Worm (Caenorhabditis elegans) whole organism, L4 larva: ENCODE measurements around the gene acbp-3.

ENCODE experiments used
- F26F4.8 ChIP-seq: fragments of 200-800 bp; sonication (Bioruptor generic); conservative IDR thresholded peaks from 2 replicates; pipeline ENCODE4 v1.3.6; 2022; ENCODE audit warnings: missing genetic modification characterization, missing compliant biosample characterization
- T26A8.4 ChIP-seq: fragments of 200-800 bp; sonication (Bioruptor generic); IDR thresholded peaks from 2 replicates; pipeline ENCODE4 v1.3.6; 2022; ENCODE audit warnings: missing genetic modification characterization, missing compliant biosample characterization
- Y48G9A.11 ChIP-seq: fragments of 200-800 bp; sonication (Bioruptor generic); IDR thresholded peaks from 2 replicates; pipeline ENCODE4 v1.3.6; 2022; ENCODE audit warnings: missing genetic modification reagents, missing genetic modification characterization, missing compliant biosample characterization
- Y5F2A.4 ChIP-seq: fragments of 200-800 bp; sonication (Bioruptor generic); optimal IDR thresholded peaks from 2 replicates; lab custom pipeline; 2018; ENCODE audit warnings: mild to moderate bottlenecking, missing genetic modification characterization, missing compliant biosample characterization
- ceh-28 ChIP-seq: fragments of 150-350 bp; optimal IDR thresholded peaks from 2 replicates; lab custom pipeline; 2014; ENCODE audit warnings: missing biosample characterization, missing genetic modification reagents, missing genetic modification characterization
- ceh-32 ChIP-seq: sonication (generic microtip); optimal IDR thresholded peaks from 2 replicates; lab custom pipeline; 2016; ENCODE audit warnings: mild to moderate bottlenecking, missing genetic modification characterization, missing compliant biosample characterization; ENCODE audit not compliant: poor library complexity
- daf-16 ChIP-seq, 3 experiments: sonication (generic microtip); optimal IDR thresholded peaks; 2 replicates each; lab custom pipeline; 2016 to 2017; ENCODE audit warnings: missing genetic modification characterization in 3 of 3, missing genetic modification reagents in 3 of 3, mild to moderate bottlenecking in 2 of 3, missing compliant biosample characterization in 2 of 3, missing biosample characterization in 1 of 3, moderate library complexity in 1 of 3
- dmd-6 ChIP-seq: fragments of 200-800 bp; sonication (Bioruptor generic); IDR thresholded peaks from 2 replicates; pipeline ENCODE4 v1.3.6; 2022; ENCODE audit warnings: missing genetic modification reagents, missing genetic modification characterization, missing compliant biosample characterization
- dve-1 ChIP-seq: sonication (generic microtip); optimal IDR thresholded peaks from 2 replicates; lab custom pipeline; 2017; ENCODE audit warnings: antibody characterized with exemption, mild to moderate bottlenecking, missing genetic modification characterization, missing compliant biosample characterization; ENCODE audit not compliant: insufficient read depth
- egl-27 ChIP-seq: sonication (generic microtip); optimal IDR thresholded peaks from 3 replicates; lab custom pipeline; 2017; ENCODE audit warnings: missing biosample characterization, missing genetic modification reagents, missing genetic modification characterization
- fos-1 ChIP-seq: fragments of 150-350 bp; optimal IDR thresholded peaks from 2 replicates; lab custom pipeline; 2014; ENCODE audit warnings: missing biosample characterization, missing genetic modification characterization
- hif-1 ChIP-seq, 2 experiments: sonication (generic microtip); optimal IDR thresholded peaks; 2 replicates each; lab custom pipeline; 2016 to 2017; ENCODE audit warnings: missing compliant biosample characterization in 2 of 2, missing genetic modification characterization in 2 of 2, missing genetic modification reagents in 2 of 2, missing genotype in 2 of 2, mild to moderate bottlenecking in 1 of 2
- hlh-11 ChIP-seq: fragments of 200-800 bp; sonication (Bioruptor generic); optimal IDR thresholded peaks from 2 replicates; lab custom pipeline; 2018; ENCODE audit warnings: mild to moderate bottlenecking, missing genetic modification characterization, missing compliant biosample characterization
- hlh-30 ChIP-seq: sonication (generic microtip); optimal IDR thresholded peaks from 2 replicates; lab custom pipeline; 2017; ENCODE audit warnings: antibody characterized with exemption, mild to moderate bottlenecking, missing genetic modification characterization, missing compliant biosample characterization; ENCODE audit not compliant: insufficient read depth
- hmg-1.1 ChIP-seq: fragments of 200-800 bp; sonication (Bioruptor generic); IDR thresholded peaks from 2 replicates; pipeline ENCODE4 v1.3.6; 2022; ENCODE audit warnings: missing genetic modification reagents, missing genetic modification characterization, missing compliant biosample characterization
- lim-7 ChIP-seq: fragments of 200-800 bp; sonication (Bioruptor generic); IDR thresholded peaks from 2 replicates; pipeline ENCODE4 v1.3.6; 2022; ENCODE audit warnings: missing genetic modification characterization, missing compliant biosample characterization
- lin-13 ChIP-seq: fragments of 150-350 bp; optimal IDR thresholded peaks from 2 replicates; lab custom pipeline; 2014; ENCODE audit warnings: missing biosample characterization, missing genetic modification reagents, missing genetic modification characterization
- lin-29 ChIP-seq: fragments of 200-800 bp; sonication (Bioruptor generic); IDR thresholded peaks from 2 replicates; pipeline ENCODE4 v1.3.6; 2022; ENCODE audit warnings: missing genetic modification reagents, missing genetic modification characterization, missing compliant biosample characterization
- lsy-2 ChIP-seq, 2 experiments: fragments of 150-350 bp in 1 of 2; sonication (generic microtip) in 1 of 2; optimal IDR thresholded peaks; 2 replicates each; lab custom pipeline; 2014 to 2017; ENCODE audit warnings: missing biosample characterization in 2 of 2, missing genetic modification characterization in 2 of 2
- mdl-1 ChIP-seq, 2 experiments: fragments of 150-350 bp in 1 of 2; sonication (generic microtip) in 1 of 2; optimal IDR thresholded peaks; 2 replicates each; lab custom pipeline; 2014 to 2017; ENCODE audit warnings: missing biosample characterization in 2 of 2, missing genetic modification characterization in 2 of 2
- mdt-29 ChIP-seq: fragments of 200-800 bp; sonication (Bioruptor generic); IDR thresholded peaks from 2 replicates; pipeline ENCODE4 v1.3.6; 2022; ENCODE audit warnings: missing genetic modification reagents, missing genetic modification characterization, missing compliant biosample characterization
- mep-1 ChIP-seq: fragments of 150-350 bp; sonication (generic microtip); optimal IDR thresholded peaks from 3 replicates; lab custom pipeline; 2014; ENCODE audit warnings: missing biosample characterization, missing genetic modification characterization
- mes-2 ChIP-seq: sonication (generic microtip); optimal IDR thresholded peaks from 2 replicates; lab custom pipeline; 2016; ENCODE audit warnings: missing genotype, mild to moderate bottlenecking, missing genetic modification characterization, missing compliant biosample characterization; ENCODE audit not compliant: poor library complexity, severe bottlenecking
- mxl-3 ChIP-seq: fragments of 200-800 bp; sonication (Bioruptor generic); optimal IDR thresholded peaks from 2 replicates; lab custom pipeline; 2018; ENCODE audit warnings: mild to moderate bottlenecking, missing genetic modification characterization, missing compliant biosample characterization
- nhr-10 ChIP-seq: fragments of 150-350 bp; optimal IDR thresholded peaks from 2 replicates; lab custom pipeline; 2014; ENCODE audit warnings: missing biosample characterization, missing genetic modification characterization
- nhr-237 ChIP-seq: sonication (generic microtip); optimal IDR thresholded peaks from 2 replicates; lab custom pipeline; 2017; ENCODE audit warnings: missing biosample characterization, missing genetic modification characterization
- nhr-25 ChIP-seq: sonication (generic microtip); optimal IDR thresholded peaks from 2 replicates; lab custom pipeline; 2017; ENCODE audit warnings: missing genetic modification characterization, mild to moderate bottlenecking, missing compliant biosample characterization, antibody characterized with exemption, moderate library complexity, borderline replicate concordance; ENCODE audit not compliant: insufficient read depth
- nhr-28 ChIP-seq: fragments of 150-350 bp; optimal IDR thresholded peaks from 2 replicates; lab custom pipeline; 2014; ENCODE audit warnings: missing biosample characterization, missing genetic modification characterization
- nhr-41 ChIP-seq: fragments of 200-800 bp; sonication (Bioruptor generic); IDR thresholded peaks from 2 replicates; pipeline ENCODE4 v1.3.6; 2022; ENCODE audit warnings: missing genetic modification reagents, missing genetic modification characterization, missing compliant biosample characterization
- nhr-6 ChIP-seq: fragments of 150-350 bp; optimal IDR thresholded peaks from 2 replicates; lab custom pipeline; 2014; ENCODE audit warnings: missing biosample characterization, missing genetic modification characterization
- pha-4 ChIP-seq, 2 experiments: fragments of 150-350 bp in 1 of 2; fragments of 200-800 bp in 1 of 2; sonication (Bioruptor generic) in 1 of 2; IDR thresholded peaks in 1 of 2; optimal IDR thresholded peaks in 1 of 2; 2 replicates each; pipeline versions ENCODE4 v1.3.6 to Lab custom; 2014 to 2022; ENCODE audit warnings: missing genetic modification characterization in 2 of 2, missing genetic modification reagents in 2 of 2, missing biosample characterization in 1 of 2, missing compliant biosample characterization in 1 of 2
- php-3 ChIP-seq: fragments of 200-800 bp; sonication (Bioruptor generic); IDR thresholded peaks from 2 replicates; pipeline ENCODE4 v1.3.6; 2022; ENCODE audit warnings: missing genetic modification reagents, missing genetic modification characterization, missing compliant biosample characterization
- rbr-2 ChIP-seq: sonication (generic microtip); optimal IDR thresholded peaks from 2 replicates; lab custom pipeline; 2016; ENCODE audit warnings: missing genotype, missing genetic modification characterization, missing compliant biosample characterization
- saeg-2 ChIP-seq: fragments of 200-800 bp; sonication (Bioruptor generic); IDR thresholded peaks from 2 replicates; pipeline ENCODE4 v1.3.6; 2022; ENCODE audit warnings: missing genetic modification reagents, missing genetic modification characterization, missing compliant biosample characterization
- skn-1 ChIP-seq: fragments of 150-350 bp; optimal IDR thresholded peaks from 2 replicates; lab custom pipeline; 2014; ENCODE audit warnings: missing biosample characterization, missing genetic modification characterization
- spr-3 ChIP-seq: fragments of 200-800 bp; sonication (Bioruptor generic); optimal IDR thresholded peaks from 2 replicates; lab custom pipeline; 2018; ENCODE audit warnings: mild to moderate bottlenecking, missing genetic modification characterization, missing compliant biosample characterization
- unc-62 ChIP-seq, 3 experiments: fragments of 150-350 bp in 1 of 3; sonication (generic microtip); optimal IDR thresholded peaks in 2 of 3; peaks in 1 of 3; 1 replicate in 1 of 3; 2 replicates in 2 of 3; lab custom pipeline; 2014 to 2017; ENCODE audit warnings: missing biosample characterization in 3 of 3, missing genetic modification characterization in 3 of 3, missing genetic modification reagents in 3 of 3, missing genotype in 1 of 3
- zfp-2 ChIP-seq: sonication (generic microtip); optimal IDR thresholded peaks from 2 replicates; lab custom pipeline; 2016; ENCODE audit warnings: mild to moderate bottlenecking, missing genetic modification characterization, missing compliant biosample characterization
- zfp-3 ChIP-seq: fragments of 200-800 bp; sonication (Bioruptor generic); conservative IDR thresholded peaks from 2 replicates; pipeline ENCODE4 v1.3.6; 2022; ENCODE audit warnings: missing genetic modification reagents, missing genetic modification characterization, missing compliant biosample characterization

Gene acbp-3

ce11 chrX:10900079-10900724 is 2.9 kb upstream of the acbp-3 start, which contains the start of gene suca-1:
Gene suca-1 (minus strand): TSS chrX:10900114.
- TF ChIP-seq nhr-28 (peak; percentile 36), hlh-11 (tag; lab: Kevin White, UChicago) (peak; percentile 56), Y5F2A.4 (GFP tag; lab: Kevin White, UChicago) (no peak), nhr-6 (tag; lab: Kevin White, UChicago) (peak; percentile 19), nhr-237 (tag; lab: Kevin White, UChicago) (no peak), zfp-3 (GFP tag; lab: Robert Waterston, UW) (no peak), hmg-1.1 (GFP tag; lab: Robert Waterston, UW) (peak; percentile 60; the same call in 1 of the 2 replicates), unc-62 (GFP tag; optimal IDR thresholded peaks at IDR 0.05 in 1 of 2; lab: Kevin White, UChicago) (peak in 1 of 2 experiments; percentile 71), unc-62 (tag; optimal IDR thresholded peaks at IDR 0.05; lab: Kevin White, UChicago) (no peak), rbr-2 (tag; lab: Kevin White, UChicago) (peak; percentile 62), F26F4.8 (GFP tag; lab: Robert Waterston, UW) (no peak), hif-1 (tag; optimal IDR thresholded peaks at IDR 0.05; lab: Kevin White, UChicago) (no peak), php-3 (GFP tag; lab: Robert Waterston, UW) (no peak), zfp-2 (tag; lab: Kevin White, UChicago) (no peak), mdl-1 (tag; optimal IDR thresholded peaks at IDR 0.05; lab: Kevin White, UChicago) (peak in 1 of 2 experiments; percentile 31), mxl-3 (peak; percentile 92), dve-1 (tag; lab: Kevin White, UChicago) (peak; percentile 21), T26A8.4 (GFP tag; lab: Robert Waterston, UW) (no peak), fos-1 (tag; lab: Kevin White, UChicago) (no peak), lin-13 (GFP tag; lab: Kevin White, UChicago) (peak; percentile 5), spr-3 (GFP tag; lab: Kevin White, UChicago) (no peak), egl-27 (no peak), lsy-2 (tag; optimal IDR thresholded peaks at IDR 0.05; lab: Kevin White, UChicago) (peak; percentile 0 to 59), daf-16 (GFP tag; optimal IDR thresholded peaks at IDR 0.05; lab: Kevin White, UChicago) (no peak), daf-16 (tag; optimal IDR thresholded peaks at IDR 0.05; lab: Kevin White, UChicago) (peak; percentile 24), lim-7 (GFP tag; lab: Robert Waterston, UW) (no peak), ceh-32 (tag; lab: Kevin White, UChicago) (no peak), skn-1 (tag; lab: Kevin White, UChicago) (no peak), mep-1 (tag; lab: Kevin White, UChicago) (peak; percentile 39), Y48G9A.11 (GFP tag; lab: Robert Waterston, UW) (no peak), saeg-2 (GFP tag; lab: Robert Waterston, UW) (0 out of 2 replicates have a peak, but pooled peaks have one; percentile 18), mdt-29 (GFP tag; lab: Robert Waterston, UW) (no peak), nhr-25 (tag; lab: Kevin White, UChicago) (no peak), ceh-28 (tag; lab: Kevin White, UChicago) (no peak), pha-4 (GFP tag; IDR thresholded peaks at IDR 0.05; lab: Robert Waterston, UW) (no peak), pha-4 (tag; optimal IDR thresholded peaks at IDR 0.05; lab: Kevin White, UChicago) (no peak), mes-2 (tag; lab: Kevin White, UChicago) (peak; percentile 50), hlh-30 (peak; percentile 31), nhr-10 (tag; lab: Kevin White, UChicago) (no peak), dmd-6 (GFP tag; lab: Robert Waterston, UW) (peak; percentile 67), lin-29 (no peak), nhr-41 (no peak)
